Worm (Caenorhabditis elegans) whole organism, L2 larva: ENCODE measurements around the gene rep-1.
A peak's percentile ranks its signal among the peaks of the same experiment; 100 is the strongest.

ENCODE experiments used
- C34F6.9 ChIP-seq: fragments of 150-350 bp; optimal IDR thresholded peaks from 2 replicates; lab custom pipeline; 2014; ENCODE audit warnings: missing biosample characterization, missing genetic modification characterization
- F13H6.1 ChIP-seq: sonication (generic microtip); optimal IDR thresholded peaks from 2 replicates; lab custom pipeline; 2016; ENCODE audit warnings: missing genetic modification characterization, missing compliant biosample characterization
- R02D3.7 ChIP-seq: fragments of 150-350 bp; optimal IDR thresholded peaks from 2 replicates; lab custom pipeline; 2014; ENCODE audit warnings: missing biosample characterization, missing genetic modification characterization
- alr-1 ChIP-seq: fragments of 150-350 bp; optimal IDR thresholded peaks from 2 replicates; lab custom pipeline; 2014; ENCODE audit warnings: missing biosample characterization, missing genetic modification characterization
- ama-1 ChIP-seq: fragments of 150-350 bp; optimal IDR thresholded peaks from 2 replicates; lab custom pipeline; 2018; ENCODE audit warnings: inconsistent platforms
- blmp-1 ChIP-seq: sonication (generic microtip); optimal IDR thresholded peaks from 2 replicates; lab custom pipeline; 2017; ENCODE audit warnings: missing genetic modification characterization, mild to moderate bottlenecking, missing compliant biosample characterization, antibody characterized with exemption, moderate library complexity; ENCODE audit not compliant: insufficient read depth
- ceh-16 ChIP-seq: fragments of 150-350 bp; optimal IDR thresholded peaks from 2 replicates; lab custom pipeline; 2014; ENCODE audit warnings: missing biosample characterization, missing genetic modification characterization
- crh-2 ChIP-seq: sonication (generic microtip); optimal IDR thresholded peaks from 2 replicates; lab custom pipeline; 2017; ENCODE audit warnings: missing biosample characterization, missing genetic modification characterization
- egl-27 ChIP-seq: sonication (generic microtip); optimal IDR thresholded peaks from 3 replicates; lab custom pipeline; 2017; ENCODE audit warnings: missing biosample characterization, missing genetic modification reagents, missing genetic modification characterization
- elt-1 ChIP-seq: fragments of 150-350 bp; optimal IDR thresholded peaks from 2 replicates; lab custom pipeline; 2014; ENCODE audit warnings: missing biosample characterization, missing genetic modification characterization
- elt-3 ChIP-seq: sonication (generic microtip); optimal IDR thresholded peaks from 2 replicates; lab custom pipeline; 2017; ENCODE audit warnings: missing biosample characterization, missing genetic modification characterization
- fos-1 ChIP-seq: fragments of 150-350 bp; optimal IDR thresholded peaks from 2 replicates; lab custom pipeline; 2014; ENCODE audit warnings: missing biosample characterization, missing genetic modification characterization
- gmeb-1 ChIP-seq: fragments of 150-350 bp; optimal IDR thresholded peaks from 2 replicates; lab custom pipeline; 2014; ENCODE audit warnings: missing biosample characterization, missing genetic modification characterization
- lin-11 ChIP-seq: fragments of 150-350 bp; sonication (generic microtip); optimal IDR thresholded peaks from 2 replicates; lab custom pipeline; 2014; ENCODE audit warnings: missing biosample characterization, missing genetic modification characterization, inconsistent platforms, mixed read lengths
- lin-13 ChIP-seq: fragments of 150-350 bp; optimal IDR thresholded peaks from 2 replicates; lab custom pipeline; 2014; ENCODE audit warnings: missing biosample characterization, missing genetic modification reagents, missing genetic modification characterization
- lin-39 ChIP-seq: fragments of 150-350 bp; optimal IDR thresholded peaks from 2 replicates; lab custom pipeline; 2014; ENCODE audit warnings: missing biosample characterization, missing genetic modification reagents, missing genetic modification characterization
- lsy-2 ChIP-seq, 2 experiments: fragments of 150-350 bp in 1 of 2; sonication (generic microtip) in 1 of 2; optimal IDR thresholded peaks; 2 replicates each; lab custom pipeline; 2014 to 2017; ENCODE audit warnings: missing biosample characterization in 2 of 2, missing genetic modification characterization in 2 of 2
- mab-5 ChIP-seq: fragments of 150-350 bp; optimal IDR thresholded peaks from 2 replicates; lab custom pipeline; 2014; ENCODE audit warnings: missing biosample characterization, missing genetic modification characterization
- mbf-1 ChIP-seq: sonication (generic microtip); optimal IDR thresholded peaks from 2 replicates; lab custom pipeline; 2017; ENCODE audit warnings: missing biosample characterization, missing genetic modification characterization
- mdl-1 ChIP-seq, 2 experiments: fragments of 150-350 bp in 1 of 2; sonication (generic microtip) in 1 of 2; optimal IDR thresholded peaks; 2 replicates each; lab custom pipeline; 2017; ENCODE audit warnings: missing biosample characterization in 2 of 2, missing genetic modification characterization in 2 of 2
- nhr-10 ChIP-seq: sonication (generic microtip); optimal IDR thresholded peaks from 2 replicates; lab custom pipeline; 2017; ENCODE audit warnings: missing biosample characterization, missing genetic modification characterization
- nhr-11 ChIP-seq: fragments of 150-350 bp; optimal IDR thresholded peaks from 2 replicates; lab custom pipeline; 2014; ENCODE audit warnings: missing biosample characterization, missing genetic modification characterization
- nhr-12 ChIP-seq: fragments of 150-350 bp; optimal IDR thresholded peaks from 2 replicates; lab custom pipeline; 2014; ENCODE audit warnings: missing biosample characterization, missing genetic modification characterization
- nhr-129 ChIP-seq: fragments of 150-350 bp; optimal IDR thresholded peaks from 2 replicates; lab custom pipeline; 2014; ENCODE audit warnings: missing biosample characterization, missing genetic modification characterization
- nhr-23 ChIP-seq: fragments of 150-350 bp; optimal IDR thresholded peaks from 2 replicates; lab custom pipeline; 2014; ENCODE audit warnings: missing biosample characterization, missing genetic modification reagents, missing genetic modification characterization
- nhr-237 ChIP-seq: fragments of 150-350 bp; optimal IDR thresholded peaks from 2 replicates; lab custom pipeline; 2014; ENCODE audit warnings: missing biosample characterization, missing genetic modification characterization
- nhr-25 ChIP-seq: fragments of 150-350 bp; sonication (generic microtip); optimal IDR thresholded peaks from 3 replicates; lab custom pipeline; 2014; ENCODE audit warnings: missing biosample characterization, missing genetic modification characterization
- nhr-6 ChIP-seq: fragments of 150-350 bp; optimal IDR thresholded peaks from 2 replicates; lab custom pipeline; 2014; ENCODE audit warnings: missing biosample characterization, missing genetic modification characterization
- nhr-77 ChIP-seq: fragments of 150-350 bp; optimal IDR thresholded peaks from 2 replicates; lab custom pipeline; 2014; ENCODE audit warnings: missing biosample characterization, missing genetic modification characterization
- peb-1 ChIP-seq: fragments of 150-350 bp; optimal IDR thresholded peaks from 2 replicates; lab custom pipeline; 2014; ENCODE audit warnings: missing biosample characterization, missing genetic modification characterization
- sem-4 ChIP-seq: fragments of 150-350 bp; optimal IDR thresholded peaks from 2 replicates; lab custom pipeline; 2014; ENCODE audit warnings: missing biosample characterization, missing genetic modification reagents, missing genetic modification characterization
- skn-1 ChIP-seq: sonication (generic microtip); optimal IDR thresholded peaks from 2 replicates; lab custom pipeline; 2017; ENCODE audit warnings: missing biosample characterization, missing genetic modification characterization
- sma-3 ChIP-seq: sonication (generic microtip); optimal IDR thresholded peaks from 2 replicates; lab custom pipeline; 2016; ENCODE audit warnings: missing genetic modification reagents, missing genetic modification characterization, missing compliant biosample characterization
- snpc-4 ChIP-seq: fragments of 150-350 bp; optimal IDR thresholded peaks from 2 replicates; lab custom pipeline; 2014; ENCODE audit warnings: missing biosample characterization, missing genetic modification characterization
- unc-39 ChIP-seq: fragments of 150-350 bp; optimal IDR thresholded peaks from 2 replicates; lab custom pipeline; 2014; ENCODE audit warnings: missing biosample characterization, missing genetic modification characterization
- unc-55 ChIP-seq: fragments of 150-350 bp; sonication (generic microtip); optimal IDR thresholded peaks from 3 replicates; lab custom pipeline; 2014; ENCODE audit warnings: missing biosample characterization, missing genetic modification reagents, missing genetic modification characterization
- zag-1 ChIP-seq: fragments of 150-350 bp; optimal IDR thresholded peaks from 2 replicates; lab custom pipeline; 2014; ENCODE audit warnings: missing biosample characterization, missing genetic modification characterization
- ztf-11 ChIP-seq: sonication (generic microtip); optimal IDR thresholded peaks from 2 replicates; lab custom pipeline; 2017; ENCODE audit warnings: missing biosample characterization, missing genetic modification characterization
- ztf-4 ChIP-seq: fragments of 150-350 bp; optimal IDR thresholded peaks from 2 replicates; lab custom pipeline; 2014; ENCODE audit warnings: missing biosample characterization, missing genetic modification characterization

rep-1 gene

DNA sequence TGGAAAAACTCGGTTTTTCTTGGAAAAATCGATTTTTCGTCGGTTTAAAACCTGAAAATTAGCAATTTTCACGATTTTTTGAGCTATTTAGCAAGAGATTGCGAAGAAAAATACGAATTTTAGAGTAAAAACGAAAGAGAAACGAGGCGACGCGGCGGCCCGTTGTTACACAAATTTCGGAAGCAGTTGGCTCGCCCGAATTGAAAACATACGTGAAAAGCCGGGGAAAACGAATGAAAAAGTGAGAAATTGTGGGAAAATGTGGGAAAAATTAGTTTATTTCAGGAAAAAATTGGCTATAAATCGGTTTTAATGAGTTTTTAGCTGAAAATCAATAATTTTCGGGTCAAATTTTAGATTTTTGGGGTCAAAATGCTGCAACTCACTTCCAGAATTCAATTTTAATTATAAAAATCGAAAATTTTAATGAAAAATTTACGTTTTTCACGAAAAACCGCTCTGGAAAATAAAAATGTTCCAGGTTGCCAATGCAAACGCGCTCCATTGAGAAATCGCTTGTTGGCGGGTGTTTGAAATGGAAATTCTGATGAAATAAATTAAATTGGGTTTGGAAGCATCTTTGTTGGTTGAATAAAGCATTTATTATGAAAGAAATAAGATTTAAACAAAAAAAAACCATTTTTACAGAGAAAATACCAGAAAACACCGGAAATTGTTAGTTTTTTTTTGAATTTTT, 37.2 kb upstream of the rep-1 start, which contains the start of gene snf-6 (continued):
- peak; percentile 92 for TF ChIP-seq gmeb-1 (tag; lab: Kevin White, UChicago)
- peak; percentile 38 for TF ChIP-seq C34F6.9
- TF ChIP-seq sma-3, result peak; percentile 33
- no peak for TF ChIP-seq snpc-4 (tag; lab: Kevin White, UChicago)

DNA sequence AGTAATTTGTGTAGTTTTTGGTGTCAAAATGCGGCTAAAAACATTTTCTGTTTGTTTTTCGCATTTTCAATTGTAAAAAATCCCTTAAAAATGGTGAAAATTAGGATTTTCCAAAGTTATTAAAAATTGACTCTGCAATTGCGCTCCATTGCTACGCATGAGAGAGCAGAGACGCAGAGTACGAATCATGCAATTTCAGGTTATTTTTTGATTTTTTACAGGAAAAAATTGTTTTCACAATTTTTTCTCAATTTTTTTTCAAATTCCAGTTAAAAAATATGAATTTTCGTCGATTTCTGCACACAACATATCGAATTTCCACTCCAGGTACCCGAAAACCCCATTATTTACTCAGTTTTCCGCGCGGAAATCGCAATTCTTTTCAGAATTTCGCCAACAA, 36.5 kb upstream of the rep-1 start, which contains the start of gene mtg-1:
mtg-1 (plus strand) TSS at position 160 of the 400 bp plus-strand sequence.
- TF ChIP-seq nhr-129 (tag; lab: Kevin White, UChicago), result peak; percentile 8
- TF ChIP-seq unc-39, result no peak
- no peak for TF ChIP-seq F13H6.1 (tag; lab: Kevin White, UChicago)
- peak; percentile 58 for TF ChIP-seq C34F6.9
- TF ChIP-seq unc-55 (GFP tag; lab: Kevin White, UChicago), result peak; percentile 64
- TF ChIP-seq lin-13 (GFP tag; lab: Kevin White, UChicago), result peak; percentile 31
- TF ChIP-seq lsy-2 (tag; optimal IDR thresholded peaks at IDR 0.05; lab: Kevin White, UChicago), result peak in 1 of 2 experiments; percentile 50
- TF ChIP-seq lin-11 (tag; lab: Kevin White, UChicago), result no peak
- TF ChIP-seq nhr-10 (tag; lab: Kevin White, UChicago), result no peak
- no peak for TF ChIP-seq nhr-237 (tag; lab: Kevin White, UChicago)
- TF ChIP-seq skn-1 (tag; lab: Kevin White, UChicago), result no peak
- peak; percentile 42 for TF ChIP-seq gmeb-1 (tag; lab: Kevin White, UChicago)
- no peak for TF ChIP-seq nhr-11
- TF ChIP-seq, all 48 proteins: peak for 6

DNA sequence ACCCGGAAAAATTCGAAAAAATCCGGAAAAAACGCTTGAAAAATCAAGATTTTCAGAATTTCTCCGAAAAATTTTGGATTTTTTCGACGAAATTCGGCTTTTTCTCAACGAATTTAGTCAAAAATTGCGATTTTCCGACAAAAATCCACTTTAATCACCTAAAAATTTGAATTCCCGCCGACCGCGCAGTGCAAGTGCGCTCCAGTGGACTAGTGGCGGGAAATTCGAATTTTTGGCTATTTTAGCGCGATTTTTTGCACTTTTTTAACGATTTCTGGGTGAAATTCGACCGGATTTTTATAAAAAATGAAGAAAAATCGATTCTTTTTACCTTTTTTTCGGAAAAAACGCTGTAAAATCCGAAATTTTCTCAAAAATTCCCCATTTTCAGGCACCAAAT, 35.7 kb upstream of the rep-1 start:
- TF ChIP-seq lin-13 (GFP tag; lab: Kevin White, UChicago), result no peak
- TF ChIP-seq mbf-1 (tag; lab: Kevin White, UChicago), result no peak
- no peak for TF ChIP-seq crh-2
- TF ChIP-seq fos-1 (tag; lab: Kevin White, UChicago), result no peak
- no peak for TF ChIP-seq peb-1 (tag; lab: Kevin White, UChicago)
- no peak for TF ChIP-seq nhr-12 (tag; lab: Kevin White, UChicago)

DNA sequence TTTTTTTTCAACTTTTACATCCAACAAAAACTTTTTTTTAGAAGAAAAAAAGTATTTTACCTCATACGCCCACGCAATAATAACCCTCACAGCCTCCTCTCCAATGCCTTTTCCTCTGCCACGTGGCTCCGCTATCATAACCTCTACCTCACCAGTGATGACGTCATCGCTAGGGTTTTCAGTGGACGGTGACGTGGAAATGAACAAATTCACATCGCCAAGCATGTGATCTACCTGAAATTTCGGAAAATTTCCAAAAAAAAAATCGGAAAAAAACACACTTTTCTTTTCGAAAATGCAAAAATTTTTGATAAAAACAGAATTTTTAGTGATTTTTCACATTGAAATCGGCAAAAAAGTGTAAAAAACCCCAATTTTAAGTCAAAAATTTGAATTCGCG, 30.7 kb upstream of the rep-1 start:
- TF ChIP-seq alr-1 (tag; lab: Kevin White, UChicago), result no peak
- TF ChIP-seq lin-13 (GFP tag; lab: Kevin White, UChicago), result no peak
- no peak for TF ChIP-seq nhr-237 (tag; lab: Kevin White, UChicago)
- TF ChIP-seq ceh-16, result no peak
- no peak for TF ChIP-seq sem-4 (tag; lab: Kevin White, UChicago)
- no peak for TF ChIP-seq elt-3 (tag; lab: Kevin White, UChicago)
- TF ChIP-seq nhr-77 (tag; lab: Kevin White, UChicago), result no peak
- no peak for TF ChIP-seq nhr-11
- TF ChIP-seq nhr-10 (tag; lab: Kevin White, UChicago), result no peak
- TF ChIP-seq ama-1, result no peak
- no peak for TF ChIP-seq lsy-2 (tag; optimal IDR thresholded peaks at IDR 0.05; lab: Kevin White, UChicago)
- no peak for TF ChIP-seq gmeb-1 (tag; lab: Kevin White, UChicago)
- no peak for TF ChIP-seq unc-39

DNA sequence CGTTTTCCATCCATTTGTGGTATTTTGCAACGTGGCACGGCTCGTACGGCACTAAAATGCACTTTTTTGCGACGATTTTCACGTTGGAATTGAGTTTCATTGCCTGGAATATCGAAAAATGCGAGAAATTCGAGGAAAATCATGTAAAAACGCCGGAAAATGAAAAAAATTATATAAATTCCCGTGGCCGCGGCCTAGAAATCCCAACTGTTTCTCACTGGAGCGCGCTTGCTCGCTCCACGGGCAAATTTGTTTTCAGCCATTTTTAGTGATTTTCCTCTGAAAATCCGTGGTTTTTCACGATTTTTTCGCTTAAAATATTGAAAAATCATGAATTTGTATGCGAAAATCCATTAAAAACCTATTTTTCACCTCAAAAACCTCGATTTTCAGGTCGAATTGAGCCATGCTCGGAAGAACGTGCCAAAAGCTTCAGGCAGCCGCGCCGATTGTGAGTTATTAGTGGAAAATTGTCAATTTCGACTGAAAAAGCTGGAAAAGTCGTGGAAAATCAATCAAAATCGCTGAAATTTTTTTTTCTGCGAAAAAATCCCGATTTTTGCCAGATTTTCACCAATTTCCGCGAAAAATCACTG, 29.9 kb upstream of the rep-1 start, which contains the start of the genes Y67D2.5 and cisd-3.2:
Y67D2.5 (minus strand) TSS at position 145 of the 596 bp plus-strand sequence.
cisd-3.2 (plus strand) TSS at position 394 of the 596 bp plus-strand sequence.
- no peak for TF ChIP-seq nhr-77 (tag; lab: Kevin White, UChicago)
- no peak for TF ChIP-seq nhr-11
- TF ChIP-seq fos-1 (tag; lab: Kevin White, UChicago), result no peak
- no peak for TF ChIP-seq snpc-4 (tag; lab: Kevin White, UChicago)
- no peak for TF ChIP-seq egl-27 (tag; lab: Kevin White, UChicago)
- TF ChIP-seq lin-11 (tag; lab: Kevin White, UChicago), result no peak
- TF ChIP-seq elt-1 (tag; lab: Kevin White, UChicago), result no peak
- TF ChIP-seq lin-39 (tag; lab: Kevin White, UChicago), result no peak
- no peak for TF ChIP-seq blmp-1
- no peak for TF ChIP-seq nhr-237 (tag; lab: Kevin White, UChicago)
- TF ChIP-seq ztf-4 (tag; lab: Kevin White, UChicago), result no peak
- TF ChIP-seq zag-1 (tag; lab: Kevin White, UChicago), result no peak
- peak; percentile 40 for TF ChIP-seq unc-55 (GFP tag; lab: Kevin White, UChicago)
- no peak for TF ChIP-seq crh-2
- no peak for TF ChIP-seq mab-5
- TF ChIP-seq elt-3 (tag; lab: Kevin White, UChicago), result no peak
- no peak for TF ChIP-seq nhr-6
- TF ChIP-seq unc-39, result no peak
- no peak for TF ChIP-seq peb-1 (tag; lab: Kevin White, UChicago)
- no peak for TF ChIP-seq mdl-1 (tag; optimal IDR thresholded peaks at IDR 0.05; lab: Kevin White, UChicago)
- TF ChIP-seq lsy-2 (tag; optimal IDR thresholded peaks at IDR 0.05; lab: Kevin White, UChicago), result peak in 1 of 2 experiments; percentile 37
- no peak for TF ChIP-seq ceh-16
- TF ChIP-seq ama-1, result no peak
- TF ChIP-seq ztf-11 (tag; lab: Kevin White, UChicago), result no peak
- TF ChIP-seq skn-1 (tag; lab: Kevin White, UChicago), result no peak
- peak; percentile 44 for TF ChIP-seq lin-13 (GFP tag; lab: Kevin White, UChicago)
- no peak for TF ChIP-seq nhr-23
- TF ChIP-seq mbf-1 (tag; lab: Kevin White, UChicago), result no peak
- no peak for TF ChIP-seq nhr-25 (tag; lab: Kevin White, UChicago)
- peak; percentile 43 for TF ChIP-seq gmeb-1 (tag; lab: Kevin White, UChicago)
- peak; percentile 30 for TF ChIP-seq C34F6.9
- peak; percentile 23 for TF ChIP-seq F13H6.1 (tag; lab: Kevin White, UChicago)
- no peak for TF ChIP-seq R02D3.7 (tag; lab: Kevin White, UChicago)
- no peak for TF ChIP-seq sem-4 (tag; lab: Kevin White, UChicago)
- no peak for TF ChIP-seq nhr-12 (tag; lab: Kevin White, UChicago)
